Fruit fly (Drosophila melanogaster): ENCODE results near the gene RhoGEF64C.

RhoGEF64C gene

DNA sequence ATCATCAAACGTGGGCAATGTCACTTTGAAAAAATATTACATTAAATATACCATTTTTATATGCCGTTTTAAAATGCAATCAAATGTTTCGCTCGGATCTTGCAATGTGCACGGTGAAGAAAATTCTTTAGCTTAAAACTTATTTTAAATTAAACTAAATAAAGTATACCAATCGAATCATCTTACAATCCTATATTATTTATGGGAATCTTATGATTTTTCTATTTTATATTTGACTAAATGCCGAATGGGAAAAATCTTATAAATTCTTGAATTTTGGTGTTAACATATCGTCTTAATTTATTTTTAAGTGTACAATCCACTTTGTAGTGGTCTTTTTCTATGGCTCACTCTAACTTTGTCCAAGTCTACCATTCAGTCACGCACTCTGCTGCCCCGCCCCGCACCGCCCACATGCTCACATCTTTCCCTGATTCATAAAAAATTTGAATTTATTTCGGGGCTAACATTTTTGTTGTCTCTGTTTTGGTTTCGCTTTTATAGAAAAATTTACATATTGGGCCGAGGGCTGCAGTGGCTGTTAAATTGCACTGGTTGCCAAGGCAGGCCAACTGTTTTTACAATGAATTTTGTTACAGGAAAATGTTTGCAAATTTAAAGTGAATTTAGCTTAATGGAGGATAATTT lies 28.1 kb downstream of the RhoGEF64C start (continued):
- TF ChIP-seq CG2129 (GFP tag; IDR thresholded peaks at IDR 0.05; ENCODE audit: partially characterized antibody): no peak
- no peak for TF ChIP-seq odd (GFP tag; optimal IDR thresholded peaks at IDR 0.05)
- peak; percentile 44 for TF ChIP-seq Asciz (GFP tag; optimal IDR thresholded peaks at IDR 0.05)
- TF ChIP-seq CG7839 (tag; optimal IDR thresholded peaks at IDR 0.05): peak; percentile 56
- 0 out of 2 replicates have a peak, but pooled peaks have one; percentile 19 for TF ChIP-seq CG43689 (GFP tag; IDR thresholded peaks at IDR 0.05)
- TF ChIP-seq CG4820 (GFP tag; optimal IDR thresholded peaks at IDR 0.05): no peak
- TF ChIP-seq Hand (GFP tag; optimal IDR thresholded peaks at IDR 0.05): no peak
- TF ChIP-seq Dp (GFP tag; optimal IDR thresholded peaks at IDR 0.05): no peak
- TF ChIP-seq zfh1 (GFP tag; IDR thresholded peaks at IDR 0.05): no peak
- TF ChIP-seq CG15011 (GFP tag; optimal IDR thresholded peaks at IDR 0.05): no peak
- no peak for TF ChIP-seq CG15696 (tag; optimal IDR thresholded peaks at IDR 0.05)
- peak; percentile 13 for TF ChIP-seq Hr3 (GFP tag; optimal IDR thresholded peaks at IDR 0.05)
- no peak for TF ChIP-seq CG11093 (GFP tag; IDR thresholded peaks at IDR 0.05)
- TF ChIP-seq Eip74EF (GFP tag; optimal IDR thresholded peaks at IDR 0.05): peak in 1 of 2 experiments; percentile 36
- peak; percentile 30 for TF ChIP-seq CoRest (tag; optimal IDR thresholded peaks at IDR 0.05)
- TF ChIP-seq Oli (tag; optimal IDR thresholded peaks at IDR 0.05): peak; percentile 44
- no peak for TF ChIP-seq ewg (GFP tag; optimal IDR thresholded peaks at IDR 0.05)
- TF ChIP-seq dm (GFP tag; optimal IDR thresholded peaks at IDR 0.05): no peak
- TF ChIP-seq hb (GFP tag; IDR thresholded peaks at IDR 0.05; ENCODE audit: partially characterized antibody): no peak
- TF ChIP-seq bigmax (GFP tag; optimal IDR thresholded peaks at IDR 0.05): no peak
- peak; percentile 5 for TF ChIP-seq CG18599 (GFP tag; optimal IDR thresholded peaks at IDR 0.05)
- TF ChIP-seq Trl (optimal IDR thresholded peaks at IDR 0.05): no peak
- no peak for TF ChIP-seq Trl (GFP tag; optimal IDR thresholded peaks at IDR 0.05)
- TF ChIP-seq bsh (GFP tag; optimal IDR thresholded peaks at IDR 0.05): peak in 1 of 2 experiments; percentile 35
- TF ChIP-seq Poxn (GFP tag; IDR thresholded peaks at IDR 0.05): no peak
- no peak for TF ChIP-seq CG2116 (GFP tag; optimal IDR thresholded peaks at IDR 0.05)
- peak; percentile 19; the same call in 1 of the 2 replicates for TF ChIP-seq CG5953 (GFP tag; IDR thresholded peaks at IDR 0.05)
- peak; percentile 80 for TF ChIP-seq CG11504 (tag; optimal IDR thresholded peaks at IDR 0.05)
- TF ChIP-seq CG16813 (GFP tag; IDR thresholded peaks at IDR 0.05; ENCODE audit: partially characterized antibody): no peak
- no peak for TF ChIP-seq C15 (GFP tag; IDR thresholded peaks at IDR 0.05)
- no peak for TF ChIP-seq gt (GFP tag; IDR thresholded peaks at IDR 0.05)
- no peak for TF ChIP-seq Bdp1 (GFP tag; optimal IDR thresholded peaks at IDR 0.05)
- TF ChIP-seq tap (tag; optimal IDR thresholded peaks at IDR 0.05): peak; percentile 56
- no peak for TF ChIP-seq oc (tag; optimal IDR thresholded peaks at IDR 0.05)
- TF ChIP-seq gsb-n (tag; optimal IDR thresholded peaks at IDR 0.05): peak; percentile 22
- TF ChIP-seq ATbp (GFP tag; optimal IDR thresholded peaks at IDR 0.05): peak; percentile 25
- TF ChIP-seq p53 (GFP tag; optimal IDR thresholded peaks at IDR 0.05): no peak
- TF ChIP-seq sens-2 (GFP tag; IDR thresholded peaks at IDR 0.05): no peak
- no peak for TF ChIP-seq chif (GFP tag; optimal IDR thresholded peaks at IDR 0.05)
- TF ChIP-seq ems (GFP tag; optimal IDR thresholded peaks at IDR 0.05): no peak
- no peak for TF ChIP-seq CG13775 (GFP tag; optimal IDR thresholded peaks at IDR 0.05)
- TF ChIP-seq gcm (GFP tag; optimal IDR thresholded peaks at IDR 0.05): no peak
- TF ChIP-seq rib (GFP tag; IDR thresholded peaks at IDR 0.05): no peak
- peak; percentile 44 for TF ChIP-seq CG8924 (tag; optimal IDR thresholded peaks at IDR 0.05)
- no peak for TF ChIP-seq NfI (GFP tag; optimal IDR thresholded peaks at IDR 0.05)
- peak; percentile 71; the same call in 2 of the 3 replicates for TF ChIP-seq dysf (GFP tag; IDR thresholded peaks at IDR 0.05)
- TF ChIP-seq CG3281 (GFP tag; optimal IDR thresholded peaks at IDR 0.05): no peak
- peak; percentile 42 for TF ChIP-seq CG15269 (tag; optimal IDR thresholded peaks at IDR 0.05)
- TF ChIP-seq h (optimal IDR thresholded peaks at IDR 0.05): no peak
- TF ChIP-seq Tbp (GFP tag; optimal IDR thresholded peaks at IDR 0.05): no peak
